Worm (Caenorhabditis elegans): ENCODE data around the gene T05B4.9.

Gene T05B4.9

DNA sequence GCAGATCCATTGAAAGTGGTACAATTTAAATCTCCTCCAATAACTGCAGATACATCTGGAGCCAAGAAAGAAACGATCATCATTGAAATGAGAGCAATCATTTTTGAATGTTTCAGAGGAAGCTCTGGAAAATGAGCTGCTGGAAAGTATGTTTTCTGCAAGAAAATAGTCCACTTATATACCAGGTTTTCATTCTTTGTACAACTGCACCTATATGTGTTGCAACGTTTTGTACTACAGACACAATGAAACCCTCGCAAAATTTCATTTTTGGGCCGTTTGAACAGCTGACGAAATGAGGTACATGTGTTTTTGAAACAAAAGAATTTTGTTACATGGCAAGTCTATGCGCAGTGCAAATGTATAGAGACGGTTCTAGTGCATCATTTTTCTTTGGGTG is at the start of gene T05B4.9:
TSS of gene T05B4.9 (minus strand) at position 101 of the 400 bp plus-strand sequence.
- TF ChIP-seq ceh-31 (tag; optimal IDR thresholded peaks at IDR 0.05), result no peak

- TF ChIP-seq Y22D7AL.16 (tag; optimal IDR thresholded peaks at IDR 0.05) (no peak), eyg-1 (tag; optimal IDR thresholded peaks at IDR 0.05) (no peak), ref-2 (tag; optimal IDR thresholded peaks at IDR 0.05) (no peak), lim-6 (tag; optimal IDR thresholded peaks at IDR 0.05) (no peak), dve-1 (tag; optimal IDR thresholded peaks at IDR 0.05) (no peak), tbx-2 (tag; optimal IDR thresholded peaks at IDR 0.05) (no peak), pros-1 (tag; optimal IDR thresholded peaks at IDR 0.05) (no peak), ceh-6 (GFP tag; optimal IDR thresholded peaks at IDR 0.05) (no peak), nhr-232 (tag; optimal IDR thresholded peaks at IDR 0.05) (no peak), unc-42 (tag; optimal IDR thresholded peaks at IDR 0.05) (no peak), F13H6.1 (tag; optimal IDR thresholded peaks at IDR 0.05) (no peak), sdc-2 (tag; optimal IDR thresholded peaks at IDR 0.05) (no peak), odd-2 (tag; optimal IDR thresholded peaks at IDR 0.05) (no peak), pha-2 (tag; optimal IDR thresholded peaks at IDR 0.05) (no peak), zip-5 (tag; optimal IDR thresholded peaks at IDR 0.05) (no peak), ceh-19 (GFP tag; optimal IDR thresholded peaks at IDR 0.05) (no peak), T23F11.4 (GFP tag; optimal IDR thresholded peaks at IDR 0.05) (no peak), ama-1 (optimal IDR thresholded peaks at IDR 0.05) (no peak), pat-9 (tag; optimal IDR thresholded peaks at IDR 0.05) (no peak), fkh-6 (tag; optimal IDR thresholded peaks at IDR 0.05) (no peak)
These were observed 46.3 kb upstream of the T05B4.9 start, which contains the start of gene Y45G5AM.3 for ce11 chrV:4164504-4164959. Gene Y45G5AM.3, plus strand, starts transcription at chrV:4164554.

- TF ChIP-seq unc-42 (tag; optimal IDR thresholded peaks at IDR 0.05), result no peak
- no peak for TF ChIP-seq hlh-8 (tag; optimal IDR thresholded peaks at IDR 0.05)
- TF ChIP-seq C08G9.2 (tag; optimal IDR thresholded peaks at IDR 0.05), result no peak
- TF ChIP-seq madf-2 (tag; optimal IDR thresholded peaks at IDR 0.05), result no peak
- TF ChIP-seq nhr-11 (tag; optimal IDR thresholded peaks at IDR 0.05), result no peak
- no peak for TF ChIP-seq pax-1 (tag; optimal IDR thresholded peaks at IDR 0.05)
- no peak for TF ChIP-seq pqm-1 (tag; optimal IDR thresholded peaks at IDR 0.05)
- no peak for TF ChIP-seq gmeb-2 (tag; optimal IDR thresholded peaks at IDR 0.05)
- no peak for TF ChIP-seq C38D4.7 (GFP tag; optimal IDR thresholded peaks at IDR 0.05)
- TF ChIP-seq pha-4 (tag; optimal IDR thresholded peaks at IDR 0.05), result no peak
- no peak for TF ChIP-seq unc-86 (tag; optimal IDR thresholded peaks at IDR 0.05)
- no peak for TF ChIP-seq ttx-3 (tag; optimal IDR thresholded peaks at IDR 0.05)
- no peak for TF ChIP-seq ztf-16 (tag; optimal IDR thresholded peaks at IDR 0.05)
- TF ChIP-seq lin-11 (tag; optimal IDR thresholded peaks at IDR 0.05), result no peak
- TF ChIP-seq zip-5 (tag; optimal IDR thresholded peaks at IDR 0.05), result no peak
- no peak for TF ChIP-seq unc-55 (GFP tag; optimal IDR thresholded peaks at IDR 0.05)
- TF ChIP-seq K09A11.1 (tag; optimal IDR thresholded peaks at IDR 0.05; ENCODE audit: insufficient read depth), result no peak
These were observed 44.7 kb upstream of the T05B4.9 start, which contains the start of gene Y45G5AM.4 for ce11 chrV:4162922-4163321. Gene Y45G5AM.4, plus strand, starts transcription at chrV:4163222.

- TF ChIP-seq ttx-3 (tag; optimal IDR thresholded peaks at IDR 0.05) (no peak), sox-4 (tag; optimal IDR thresholded peaks at IDR 0.05) (no peak), npax-4 (tag; optimal IDR thresholded peaks at IDR 0.05) (no peak), elt-2 (tag; optimal IDR thresholded peaks at IDR 0.05) (no peak), ceh-45 (GFP tag; IDR thresholded peaks at IDR 0.05) (no peak), hlh-15 (tag; optimal IDR thresholded peaks at IDR 0.05) (no peak), ceh-34 (tag; optimal IDR thresholded peaks at IDR 0.05) (no peak), pax-1 (tag; optimal IDR thresholded peaks at IDR 0.05) (no peak), pha-4 (tag; optimal IDR thresholded peaks at IDR 0.05) (no peak), hlh-13 (GFP tag; optimal IDR thresholded peaks at IDR 0.05) (no peak), odd-2 (tag; optimal IDR thresholded peaks at IDR 0.05) (no peak), fax-1 (tag; optimal IDR thresholded peaks at IDR 0.05) (no peak), tbx-2 (tag; optimal IDR thresholded peaks at IDR 0.05) (no peak), C38D4.7 (GFP tag; optimal IDR thresholded peaks at IDR 0.05) (no peak)
These were observed 41.9 kb upstream of the T05B4.9 start, which contains the start of gene Y45G5AM.5 for ce11 chrV:4160086-4160485. Gene Y45G5AM.5, plus strand, starts transcription at chrV:4160386.

All from whole organism, late embryonic.